Worm (Caenorhabditis elegans) whole organism, late embryonic: Measurements from ENCODE around the gene F39F10.4.
"Not testable (repeated sequence)": the region's sequence is repeated elsewhere in the genome, so short reads cannot be mapped to it uniquely, and the experiment has no call there.

ENCODE experiments used
- ahr-1 ChIP-seq: sonication (generic microtip); optimal IDR thresholded peaks from 2 replicates; lab custom pipeline; 2016; ENCODE audit warnings: missing genetic modification characterization, missing compliant biosample characterization
- ceh-34 ChIP-seq: sonication (generic microtip); optimal IDR thresholded peaks from 2 replicates; lab custom pipeline; 2016; ENCODE audit warnings: mild to moderate bottlenecking, missing genetic modification characterization, missing compliant biosample characterization
- ets-4 ChIP-seq: sonication (generic microtip); optimal IDR thresholded peaks from 2 replicates; lab custom pipeline; 2016; ENCODE audit warnings: missing genetic modification characterization, missing compliant biosample characterization
- fkh-10 ChIP-seq: fragments of 150-350 bp; optimal IDR thresholded peaks from 2 replicates; lab custom pipeline; 2014; ENCODE audit warnings: missing biosample characterization, missing genetic modification reagents, missing genetic modification characterization
- hlh-13 ChIP-seq: fragments of 200-800 bp; sonication (Bioruptor generic); optimal IDR thresholded peaks from 2 replicates; lab custom pipeline; 2018; ENCODE audit warnings: mild to moderate bottlenecking, missing genetic modification characterization, missing compliant biosample characterization
- madf-2 ChIP-seq: sonication (generic microtip); optimal IDR thresholded peaks from 2 replicates; lab custom pipeline; 2017; ENCODE audit warnings: missing genetic modification characterization, missing compliant biosample characterization
- mec-3 ChIP-seq: sonication (generic microtip); optimal IDR thresholded peaks from 2 replicates; lab custom pipeline; 2016; ENCODE audit warnings: borderline replicate concordance, missing genetic modification characterization, missing compliant biosample characterization
- pha-4 ChIP-seq: fragments of 150-350 bp; optimal IDR thresholded peaks from 2 replicates; lab custom pipeline; 2018; ENCODE audit warnings: missing biosample characterization, missing genetic modification reagents, missing genetic modification characterization
- rnt-1 ChIP-seq: sonication (generic microtip); optimal IDR thresholded peaks from 2 replicates; lab custom pipeline; 2016; ENCODE audit warnings: missing genetic modification characterization, missing compliant biosample characterization
- unc-42 ChIP-seq: sonication (generic microtip); optimal IDR thresholded peaks from 2 replicates; lab custom pipeline; 2016; ENCODE audit warnings: missing genotype, missing genetic modification characterization, missing compliant biosample characterization
- zip-5 ChIP-seq: sonication (generic microtip); optimal IDR thresholded peaks from 2 replicates; lab custom pipeline; 2016; ENCODE audit warnings: missing genetic modification characterization, missing compliant biosample characterization

DNA sequence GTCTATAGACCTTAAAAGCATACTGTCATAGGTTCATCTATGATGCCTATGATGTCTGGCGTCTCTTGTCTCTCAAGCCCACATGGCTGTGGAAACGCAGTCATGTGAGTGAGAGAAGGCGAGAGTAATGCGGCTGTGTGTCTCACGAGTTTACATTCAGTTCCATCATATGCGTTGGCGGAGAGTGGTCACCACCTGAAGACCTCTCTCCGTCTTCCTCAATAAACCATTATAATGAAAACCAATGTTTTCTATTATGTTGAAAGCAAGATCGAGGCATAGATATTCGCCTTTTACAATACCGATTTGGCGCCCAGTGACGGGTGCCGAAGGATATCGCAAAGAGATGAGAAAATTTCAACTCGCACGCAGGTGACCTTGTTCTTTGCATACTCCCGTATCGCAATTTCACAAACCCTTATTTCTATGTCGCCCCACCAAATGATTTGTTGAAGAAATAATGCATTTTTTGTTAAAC is 1.6 kb downstream of the F39F10.4 start:
- TF ChIP-seq unc-42; zip-5 (tag; lab: Kevin White, UChicago); pha-4 (tag; lab: Kevin White, UChicago); rnt-1 (tag; lab: Kevin White, UChicago); ceh-34 (tag; lab: Kevin White, UChicago); fkh-10; hlh-13 (GFP tag; lab: Kevin White, UChicago); ahr-1; ets-4 (tag; lab: Kevin White, UChicago); madf-2 (tag; lab: Kevin White, UChicago); mec-3 (tag; lab: Kevin White, UChicago): not testable (repeated sequence)
